ENCODE assay signal across 4 fruit fly cellular contexts in the genomic region with DNA sequence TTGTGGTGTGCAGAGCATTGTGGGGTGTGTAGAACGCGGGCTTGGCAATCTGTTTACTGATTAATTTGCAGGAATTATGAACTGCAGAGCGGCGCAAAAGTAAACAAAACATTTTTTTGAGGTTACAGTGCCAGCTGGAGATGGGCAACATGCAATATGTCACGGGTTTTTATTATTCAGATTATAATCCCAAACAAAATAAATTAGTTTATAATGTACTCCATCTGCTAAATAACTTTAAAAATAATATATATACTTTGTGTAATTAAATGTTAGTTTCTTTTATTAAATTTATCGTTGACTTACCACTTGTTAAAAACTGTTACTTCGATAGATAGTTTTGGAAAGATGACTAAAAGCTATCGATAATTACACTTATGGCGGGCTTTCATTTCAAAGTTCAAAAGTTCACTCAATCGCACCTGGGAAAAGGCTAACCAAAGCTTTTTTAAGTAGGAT.
A peak's percentile ranks its signal among the peaks of the same experiment; 100 is the strongest.
TF ChIP-seq lines count a peak whose summit lies in the region.

A gene (minus strand): TSS at position 332 of the 459 bp plus-strand sequence.

TF ChIP-seq in whole organism, adult, 20 proteins besides CTCF, POLR2A, EP300 and RAD21 (continued from another document):
- TF ChIP-seq CG7101 (tag; optimal IDR thresholded peaks at IDR 0.05; lab: Kevin White, UChicago): peak; percentile 61
- TF ChIP-seq toe (GFP tag; optimal IDR thresholded peaks at IDR 0.05; lab: Kevin White, UChicago): no peak
- TF ChIP-seq CG5204 (GFP tag; optimal IDR thresholded peaks at IDR 0.05; lab: Kevin White, UChicago): no peak
TF ChIP-seq in whole organism, adult: peak in this region for 10.

TF ChIP-seq in whole organism, embryonic, 481 proteins besides CTCF, POLR2A, EP300 and RAD21 (continued from another document and continues in another):
- peak in 1 of 3 experiments; percentile 14 for TF ChIP-seq lola (GFP tag; optimal IDR thresholded peaks at IDR 0.05; lab: Kevin White, UChicago)
- peak; percentile 30 for TF ChIP-seq CG18476 (GFP tag; optimal IDR thresholded peaks at IDR 0.05; lab: Kevin White, UChicago)
- TF ChIP-seq dpn (GFP tag; optimal IDR thresholded peaks at IDR 0.05; lab: Kevin White, UChicago): peak in 1 of 2 experiments; percentile 59
- TF ChIP-seq Xrp1 (GFP tag; IDR thresholded peaks at IDR 0.05; lab: Robert Waterston, UW): peak; percentile 59; the same call in 1 of the 2 replicates
- TF ChIP-seq slbo (GFP tag; IDR thresholded peaks at IDR 0.05; lab: Robert Waterston, UW): peak; percentile 74
- TF ChIP-seq gro (GFP tag; optimal IDR thresholded peaks at IDR 0.05; lab: Kevin White, UChicago): no peak
- no peak for TF ChIP-seq CG17612 (GFP tag; IDR thresholded peaks at IDR 0.05; lab: Robert Waterston, UW)
- TF ChIP-seq E2f1 (GFP tag; IDR thresholded peaks at IDR 0.05; lab: Robert Waterston, UW): 0 out of 2 replicates have a peak, but pooled peaks have one; percentile 22
- peak; percentile 11 for TF ChIP-seq Six4 (GFP tag; optimal IDR thresholded peaks at IDR 0.05; lab: Kevin White, UChicago)
- peak; percentile 23 for TF ChIP-seq CG10979 (tag; optimal IDR thresholded peaks at IDR 0.05; lab: Kevin White, UChicago)
- TF ChIP-seq jumu (GFP tag; optimal IDR thresholded peaks at IDR 0.05; lab: Kevin White, UChicago): no peak
- TF ChIP-seq CG18619 (GFP tag; optimal IDR thresholded peaks at IDR 0.05; lab: Kevin White, UChicago): no peak
- peak; percentile 12 for TF ChIP-seq MESR4 (GFP tag; optimal IDR thresholded peaks at IDR 0.05; lab: Kevin White, UChicago)
- peak; percentile 27 for TF ChIP-seq CG12659 (GFP tag; optimal IDR thresholded peaks at IDR 0.05; lab: Kevin White, UChicago)
- peak; percentile 61 for TF ChIP-seq sug (tag; optimal IDR thresholded peaks at IDR 0.05; lab: Kevin White, UChicago)
- TF ChIP-seq CG8388 (GFP tag; optimal IDR thresholded peaks at IDR 0.05; lab: Kevin White, UChicago): peak; percentile 40
- TF ChIP-seq CG14014 (GFP tag; IDR thresholded peaks at IDR 0.05; lab: Robert Waterston, UW): 0 out of 2 replicates have a peak, but pooled peaks have one; percentile 39
- TF ChIP-seq CG31441 (GFP tag; IDR thresholded peaks at IDR 0.05; lab: Robert Waterston, UW): peak; percentile 52
- peak; percentile 64 for TF ChIP-seq CG15514 (GFP tag; optimal IDR thresholded peaks at IDR 0.05; lab: Kevin White, UChicago)
- TF ChIP-seq knrl (GFP tag; IDR thresholded peaks at IDR 0.05; lab: Robert Waterston, UW; ENCODE audit: partially characterized antibody): peak; percentile 53; the same call in 2 of the 3 replicates
- peak; percentile 44 for TF ChIP-seq unpg (GFP tag; optimal IDR thresholded peaks at IDR 0.05; lab: Kevin White, UChicago)
- no peak for TF ChIP-seq NC2β (GFP tag; optimal IDR thresholded peaks at IDR 0.05; lab: Kevin White, UChicago)
- peak; percentile 16 for TF ChIP-seq fd3F (GFP tag; optimal IDR thresholded peaks at IDR 0.05; lab: Kevin White, UChicago)
- peak; percentile 45 for TF ChIP-seq pzg (GFP tag; optimal IDR thresholded peaks at IDR 0.05; lab: Kevin White, UChicago)
- TF ChIP-seq CG4424 (GFP tag; optimal IDR thresholded peaks at IDR 0.05; lab: Kevin White, UChicago): peak; percentile 19
- TF ChIP-seq vvl (GFP tag; IDR thresholded peaks at IDR 0.05; lab: Robert Waterston, UW): peak; percentile 20; the same call in 1 of the 2 replicates
- peak; percentile 7 for TF ChIP-seq CG12299 (tag; optimal IDR thresholded peaks at IDR 0.05; lab: Kevin White, UChicago)
- peak; percentile 4 for TF ChIP-seq cwo (GFP tag; optimal IDR thresholded peaks at IDR 0.05; lab: Kevin White, UChicago)
- peak; percentile 18 for TF ChIP-seq B-H2 (GFP tag; optimal IDR thresholded peaks at IDR 0.05; lab: Kevin White, UChicago)
- peak; percentile 68 for TF ChIP-seq Aef1 (GFP tag; IDR thresholded peaks at IDR 0.05; lab: Robert Waterston, UW)
- peak; percentile 31 for TF ChIP-seq PHDP (tag; optimal IDR thresholded peaks at IDR 0.05; lab: Kevin White, UChicago)
- TF ChIP-seq CkIIα-i1 (GFP tag; IDR thresholded peaks at IDR 0.05; lab: Robert Waterston, UW): no peak
- TF ChIP-seq so (GFP tag; IDR thresholded peaks at IDR 0.05; lab: Robert Waterston, UW): 0 out of 3 replicates have a peak, but pooled peaks have one; percentile 27
- TF ChIP-seq Jarid2 (GFP tag; optimal IDR thresholded peaks at IDR 0.05; lab: Kevin White, UChicago): no peak
- peak; percentile 23 for TF ChIP-seq Chrac-16 (GFP tag; optimal IDR thresholded peaks at IDR 0.05; lab: Kevin White, UChicago)
- TF ChIP-seq CG15601 (tag; optimal IDR thresholded peaks at IDR 0.05; lab: Kevin White, UChicago): peak; percentile 54
- peak; percentile 46 for TF ChIP-seq CG10147 (GFP tag; optimal IDR thresholded peaks at IDR 0.05; lab: Kevin White, UChicago)
- peak; percentile 38 for TF ChIP-seq Fer1 (GFP tag; optimal IDR thresholded peaks at IDR 0.05; lab: Kevin White, UChicago)
- peak; percentile 75 for TF ChIP-seq sens (GFP tag; lab: Kevin White, UChicago)

TF ChIP-seq in whole organism, prepupa, 60 proteins besides CTCF, POLR2A, EP300 and RAD21 (continued from another document):
- TF ChIP-seq lz (GFP tag; optimal IDR thresholded peaks at IDR 0.05; lab: Kevin White, UChicago) (peak; percentile 38), Eip78C (GFP tag; lab: Kevin White, UChicago) (peak; percentile 71), dsx (GFP tag; optimal IDR thresholded peaks at IDR 0.05; lab: Kevin White, UChicago; ENCODE audit: poor library complexity, severe bottlenecking) (no peak), Hr4 (GFP tag; optimal IDR thresholded peaks at IDR 0.05; lab: Kevin White, UChicago) (no peak), Eip93F (GFP tag; optimal IDR thresholded peaks at IDR 0.05; lab: Kevin White, UChicago) (peak; percentile 5), CG9139 (GFP tag; optimal IDR thresholded peaks at IDR 0.05; lab: Kevin White, UChicago) (no peak), Smox (GFP tag; optimal IDR thresholded peaks at IDR 0.05; lab: Kevin White, UChicago) (no peak), cyc (GFP tag; optimal IDR thresholded peaks at IDR 0.05; lab: Kevin White, UChicago) (peak; percentile 26), Ets96B (tag; optimal IDR thresholded peaks at IDR 0.05; lab: Kevin White, UChicago) (peak; percentile 33), Sox14 (GFP tag; optimal IDR thresholded peaks at IDR 0.05; lab: Kevin White, UChicago) (peak; percentile 48), dac (GFP tag; optimal IDR thresholded peaks at IDR 0.05; lab: Kevin White, UChicago) (no peak), fkh (GFP tag; optimal IDR thresholded peaks at IDR 0.05; lab: Kevin White, UChicago) (peak; percentile 96), fd85E (GFP tag; optimal IDR thresholded peaks at IDR 0.05; lab: Kevin White, UChicago) (no peak), net (GFP tag; optimal IDR thresholded peaks at IDR 0.05; lab: Kevin White, UChicago) (peak; percentile 14)

TF ChIP-seq in whole organism, wandering third instar larva, 38 proteins besides CTCF, POLR2A, EP300 and RAD21 (continued from another document):
- TF ChIP-seq dsf (GFP tag; optimal IDR thresholded peaks at IDR 0.05; lab: Kevin White, UChicago; ENCODE audit: borderline replicate concordance) (peak; percentile 32), br (GFP tag; optimal IDR thresholded peaks at IDR 0.05; lab: Kevin White, UChicago) (peak; percentile 20), jim (GFP tag; optimal IDR thresholded peaks at IDR 0.05; lab: Kevin White, UChicago) (no peak), psq (GFP tag; optimal IDR thresholded peaks at IDR 0.05; lab: Kevin White, UChicago) (peak; percentile 39), Myc (optimal IDR thresholded peaks at IDR 0.05; lab: Kevin White, UChicago) (no peak), N (GFP tag; optimal IDR thresholded peaks at IDR 0.05; lab: Kevin White, UChicago) (no peak), pan (optimal IDR thresholded peaks at IDR 0.05; lab: Kevin White, UChicago) (no peak), CG32264 (GFP tag; optimal IDR thresholded peaks at IDR 0.05; lab: Kevin White, UChicago) (no peak), Hr83 (GFP tag; optimal IDR thresholded peaks at IDR 0.05; lab: Kevin White, UChicago; ENCODE audit: poor library complexity, severe bottlenecking) (no peak), Sp1 (GFP tag; optimal IDR thresholded peaks at IDR 0.05; lab: Kevin White, UChicago) (peak; percentile 54), usp (GFP tag; optimal IDR thresholded peaks at IDR 0.05; lab: Kevin White, UChicago) (no peak), sage (GFP tag; optimal IDR thresholded peaks at IDR 0.05; lab: Kevin White, UChicago) (peak; percentile 30), h (GFP tag; optimal IDR thresholded peaks at IDR 0.05; lab: Kevin White, UChicago) (peak; percentile 40), GATAd (GFP tag; optimal IDR thresholded peaks at IDR 0.05; lab: Kevin White, UChicago) (no peak), Jra (GFP tag; optimal IDR thresholded peaks at IDR 0.05; lab: Kevin White, UChicago) (peak; percentile 51), tai (GFP tag; optimal IDR thresholded peaks at IDR 0.05; lab: Kevin White, UChicago) (no peak), Mio (GFP tag; optimal IDR thresholded peaks at IDR 0.05; lab: Kevin White, UChicago) (no peak)
